Worm (Caenorhabditis elegans): Measurements from ENCODE around the gene K03H9.3.

The K03H9.3 gene

ce11 chrII:6449656-6450055 is 26.7 kb downstream of the K03H9.3 start, which contains the start of gene nhr-22:
TSS of gene nhr-22 (minus strand) at chrII:6449792.
- TF ChIP-seq mxl-3 (GFP tag; optimal IDR thresholded peaks at IDR 0.05), result peak; percentile 54
- TF ChIP-seq pqm-1 (tag; optimal IDR thresholded peaks at IDR 0.05), result peak; percentile 28
- TF ChIP-seq cey-2 (tag; optimal IDR thresholded peaks at IDR 0.05; ENCODE audit: borderline replicate concordance, insufficient read depth), result no peak
- TF ChIP-seq arid-1 (GFP tag; conservative IDR thresholded peaks at IDR 0.05), result no peak
- TF ChIP-seq daf-12 (tag; optimal IDR thresholded peaks at IDR 0.05), result no peak
- no peak for TF ChIP-seq F44E2.7 (GFP tag; IDR thresholded peaks at IDR 0.05)
- no peak for TF ChIP-seq Y105C5A.15 (GFP tag; IDR thresholded peaks at IDR 0.05)
- TF ChIP-seq Y48G9A.11 (GFP tag; IDR thresholded peaks at IDR 0.05), result no peak
- TF ChIP-seq ces-1 (GFP tag; optimal IDR thresholded peaks at IDR 0.05), result no peak
- TF ChIP-seq lin-39 (tag; optimal IDR thresholded peaks at IDR 0.05), result no peak
- no peak for TF ChIP-seq aly-2 (tag; optimal IDR thresholded peaks at IDR 0.05)
- TF ChIP-seq ceh-82 (tag; optimal IDR thresholded peaks at IDR 0.05), result no peak
- no peak for TF ChIP-seq unc-62 (GFP tag; optimal IDR thresholded peaks at IDR 0.05 in 1 of 2)
- TF ChIP-seq unc-62 (tag; optimal IDR thresholded peaks at IDR 0.05), result no peak
- no peak for TF ChIP-seq T26A8.4 (GFP tag; IDR thresholded peaks at IDR 0.05)
- TF ChIP-seq nhr-76 (tag; optimal IDR thresholded peaks at IDR 0.05), result no peak
- TF ChIP-seq sdz-12 (GFP tag; optimal IDR thresholded peaks at IDR 0.05), result no peak
- TF ChIP-seq ztf-11 (tag; optimal IDR thresholded peaks at IDR 0.05), result no peak
- no peak for TF ChIP-seq nhr-77 (tag; optimal IDR thresholded peaks at IDR 0.05)
- TF ChIP-seq nhr-28 (tag; optimal IDR thresholded peaks at IDR 0.05), result peak; percentile 60

- TF ChIP-seq hmg-1.1 (GFP tag; IDR thresholded peaks at IDR 0.05) (peak; percentile 46; the same call in 1 of the 2 replicates), mdl-1 (tag; optimal IDR thresholded peaks at IDR 0.05) (peak in 1 of 2 experiments; percentile 53), T20F7.1 (GFP tag; optimal IDR thresholded peaks at IDR 0.05) (peak; percentile 38), T26A8.4 (GFP tag; IDR thresholded peaks at IDR 0.05) (no peak), dve-1 (tag; optimal IDR thresholded peaks at IDR 0.05; ENCODE audit: insufficient read depth) (no peak), nhr-42 (GFP tag; IDR thresholded peaks at IDR 0.05) (no peak), rbr-2 (tag; optimal IDR thresholded peaks at IDR 0.05) (peak; percentile 37), hif-1 (tag; optimal IDR thresholded peaks at IDR 0.05) (no peak), nhr-6 (tag; optimal IDR thresholded peaks at IDR 0.05) (peak; percentile 47), mxl-3 (GFP tag; optimal IDR thresholded peaks at IDR 0.05) (peak; percentile 91), ZK337.2 (GFP tag; IDR thresholded peaks at IDR 0.05) (no peak), ceh-82 (tag; optimal IDR thresholded peaks at IDR 0.05) (no peak), dpl-1 (GFP tag; optimal IDR thresholded peaks at IDR 0.05) (peak; percentile 54), ceh-62 (tag; optimal IDR thresholded peaks at IDR 0.05) (no peak), dmd-9 (GFP tag; IDR thresholded peaks at IDR 0.05) (no peak), egl-27 (tag; optimal IDR thresholded peaks at IDR 0.05) (no peak), nhr-11 (tag; optimal IDR thresholded peaks at IDR 0.05) (peak; percentile 42), set-16 (GFP tag; IDR thresholded peaks at IDR 0.05) (no peak), daf-19 (GFP tag; conservative IDR thresholded peaks at IDR 0.05) (0 out of 2 replicates have a peak, but pooled peaks have one; percentile 9), nhr-28 (tag; optimal IDR thresholded peaks at IDR 0.05) (peak; percentile 71), hlh-30 (tag; optimal IDR thresholded peaks at IDR 0.05; ENCODE audit: insufficient read depth) (peak; percentile 84), pha-4 (GFP tag; IDR thresholded peaks at IDR 0.05) (no peak), pha-4 (tag; optimal IDR thresholded peaks at IDR 0.05) (peak; percentile 67), lsy-2 (tag; optimal IDR thresholded peaks at IDR 0.05) (peak in 1 of 2 experiments; percentile 83)
These were observed 30.5 kb downstream of the K03H9.3 start, which contains the start of gene atg-16.2 for ce11 chrII:6453341-6453806. TSS of gene atg-16.2 (minus strand) at chrII:6453391.
